Fruit fly (Drosophila melanogaster): ENCODE measurements around the gene Trf4.

- TF ChIP-seq CG8478 (optimal IDR thresholded peaks at IDR 0.05): no peak
- no peak for TF ChIP-seq CTCF (optimal IDR thresholded peaks at IDR 0.05)
Observed at dm6 chr2L:2677553-2677952, 12.7 kb downstream of the Trf4 start, which contains the start of gene Tmtc1.

All from S2 (cell line).